Worm (Caenorhabditis elegans) whole organism, L4 larva: ENCODE results near the gene W06H8.2.

Experiments
- T20F7.1 ChIP-seq: fragments of 200-800 bp; sonication (Bioruptor generic); optimal IDR thresholded peaks from 2 replicates; lab custom pipeline; 2018; ENCODE audit warnings: mild to moderate bottlenecking, missing genetic modification characterization, missing compliant biosample characterization
- T26A8.4 ChIP-seq: fragments of 200-800 bp; sonication (Bioruptor generic); IDR thresholded peaks from 2 replicates; pipeline ENCODE4 v1.3.6; 2022; ENCODE audit warnings: missing genetic modification characterization, missing compliant biosample characterization
- Y75B8A.6 ChIP-seq: fragments of 200-800 bp; sonication (Bioruptor generic); IDR thresholded peaks from 2 replicates; pipeline ENCODE4 v1.3.6; 2022; ENCODE audit warnings: missing genetic modification reagents, missing genetic modification characterization, missing compliant biosample characterization
- arid-1 ChIP-seq: fragments of 200-800 bp; sonication (Bioruptor generic); conservative IDR thresholded peaks from 2 replicates; pipeline ENCODE4 v1.3.6; 2022; ENCODE audit warnings: missing genetic modification reagents, missing genetic modification characterization, missing compliant biosample characterization
- attf-4 ChIP-seq: sonication (generic microtip); optimal IDR thresholded peaks from 3 replicates; lab custom pipeline; 2017; ENCODE audit warnings: missing biosample characterization, missing genetic modification characterization
- ctbp-1 ChIP-seq: fragments of 200-800 bp; sonication (Bioruptor generic); IDR thresholded peaks from 2 replicates; pipeline ENCODE4 v1.3.6; 2022; ENCODE audit warnings: missing genetic modification reagents, missing genetic modification characterization, missing compliant biosample characterization
- daf-16 ChIP-seq, 3 experiments: sonication (generic microtip); optimal IDR thresholded peaks; 2 replicates each; lab custom pipeline; 2016 to 2017; ENCODE audit warnings: missing genetic modification characterization in 3 of 3, missing genetic modification reagents in 3 of 3, mild to moderate bottlenecking in 2 of 3, missing compliant biosample characterization in 2 of 3, missing biosample characterization in 1 of 3, moderate library complexity in 1 of 3
- dmd-6 ChIP-seq: fragments of 200-800 bp; sonication (Bioruptor generic); IDR thresholded peaks from 2 replicates; pipeline ENCODE4 v1.3.6; 2022; ENCODE audit warnings: missing genetic modification reagents, missing genetic modification characterization, missing compliant biosample characterization
- dpl-1 ChIP-seq: fragments of 150-350 bp; optimal IDR thresholded peaks from 2 replicates; lab custom pipeline; 2014; ENCODE audit warnings: missing biosample characterization, missing genetic modification reagents, missing genetic modification characterization
- duxl-1 ChIP-seq: sonication (generic microtip); optimal IDR thresholded peaks from 2 replicates; lab custom pipeline; 2016; ENCODE audit warnings: mild to moderate bottlenecking, missing genetic modification characterization, moderate library complexity, missing compliant biosample characterization; ENCODE audit not compliant: poor library complexity
- egl-27 ChIP-seq: sonication (generic microtip); optimal IDR thresholded peaks from 3 replicates; lab custom pipeline; 2017; ENCODE audit warnings: missing biosample characterization, missing genetic modification reagents, missing genetic modification characterization
- egl-43 ChIP-seq: fragments of 200-800 bp; sonication (Bioruptor generic); IDR thresholded peaks from 2 replicates; pipeline ENCODE4 v1.3.6; 2022; ENCODE audit warnings: missing genetic modification reagents, missing genetic modification characterization, missing compliant biosample characterization
- fkh-10 ChIP-seq: fragments of 150-350 bp; optimal IDR thresholded peaks from 2 replicates; lab custom pipeline; 2014; ENCODE audit warnings: missing biosample characterization, missing genetic modification reagents, missing genetic modification characterization
- gei-8 ChIP-seq: fragments of 200-800 bp; sonication (Bioruptor generic); optimal IDR thresholded peaks from 2 replicates; lab custom pipeline; 2018; ENCODE audit warnings: mild to moderate bottlenecking, missing genetic modification characterization, missing compliant biosample characterization
- hif-1 ChIP-seq, 2 experiments: sonication (generic microtip); optimal IDR thresholded peaks; 2 replicates each; lab custom pipeline; 2016 to 2017; ENCODE audit warnings: missing compliant biosample characterization in 2 of 2, missing genetic modification characterization in 2 of 2, missing genetic modification reagents in 2 of 2, missing genotype in 2 of 2, mild to moderate bottlenecking in 1 of 2
- hlh-11 ChIP-seq: fragments of 200-800 bp; sonication (Bioruptor generic); optimal IDR thresholded peaks from 2 replicates; lab custom pipeline; 2018; ENCODE audit warnings: mild to moderate bottlenecking, missing genetic modification characterization, missing compliant biosample characterization
- hlh-30 ChIP-seq: sonication (generic microtip); optimal IDR thresholded peaks from 2 replicates; lab custom pipeline; 2017; ENCODE audit warnings: antibody characterized with exemption, mild to moderate bottlenecking, missing genetic modification characterization, missing compliant biosample characterization; ENCODE audit not compliant: insufficient read depth
- lim-7 ChIP-seq: fragments of 200-800 bp; sonication (Bioruptor generic); IDR thresholded peaks from 2 replicates; pipeline ENCODE4 v1.3.6; 2022; ENCODE audit warnings: missing genetic modification characterization, missing compliant biosample characterization
- lin-1 ChIP-seq: fragments of 200-800 bp; sonication (Bioruptor generic); IDR thresholded peaks from 2 replicates; pipeline ENCODE4 v1.3.6; 2022; ENCODE audit warnings: missing genetic modification reagents, missing genetic modification characterization, missing compliant biosample characterization
- lin-38 ChIP-seq: fragments of 200-800 bp; sonication (Bioruptor generic); IDR thresholded peaks from 2 replicates; pipeline ENCODE4 v1.3.6; 2022; ENCODE audit warnings: missing genetic modification reagents, missing genetic modification characterization, missing compliant biosample characterization
- lir-3 ChIP-seq: sonication (generic microtip); optimal IDR thresholded peaks from 2 replicates; lab custom pipeline; 2016; ENCODE audit warnings: mild to moderate bottlenecking, missing genetic modification characterization, missing compliant biosample characterization
- lsy-2 ChIP-seq, 2 experiments: fragments of 150-350 bp in 1 of 2; sonication (generic microtip) in 1 of 2; optimal IDR thresholded peaks; 2 replicates each; lab custom pipeline; 2014 to 2017; ENCODE audit warnings: missing biosample characterization in 2 of 2, missing genetic modification characterization in 2 of 2
- madf-9 ChIP-seq: fragments of 200-800 bp; sonication (Bioruptor generic); conservative IDR thresholded peaks from 2 replicates; pipeline ENCODE4 v1.3.6; 2022; ENCODE audit warnings: missing genetic modification reagents, missing genetic modification characterization, missing compliant biosample characterization
- mdl-1 ChIP-seq, 2 experiments: fragments of 150-350 bp in 1 of 2; sonication (generic microtip) in 1 of 2; optimal IDR thresholded peaks; 2 replicates each; lab custom pipeline; 2014 to 2017; ENCODE audit warnings: missing biosample characterization in 2 of 2, missing genetic modification characterization in 2 of 2
- mdt-29 ChIP-seq: fragments of 200-800 bp; sonication (Bioruptor generic); IDR thresholded peaks from 2 replicates; pipeline ENCODE4 v1.3.6; 2022; ENCODE audit warnings: missing genetic modification reagents, missing genetic modification characterization, missing compliant biosample characterization
- mep-1 ChIP-seq: fragments of 150-350 bp; sonication (generic microtip); optimal IDR thresholded peaks from 3 replicates; lab custom pipeline; 2014; ENCODE audit warnings: missing biosample characterization, missing genetic modification characterization
- mes-2 ChIP-seq: sonication (generic microtip); optimal IDR thresholded peaks from 2 replicates; lab custom pipeline; 2016; ENCODE audit warnings: missing genotype, mild to moderate bottlenecking, missing genetic modification characterization, missing compliant biosample characterization; ENCODE audit not compliant: poor library complexity, severe bottlenecking
- nhr-28 ChIP-seq: fragments of 150-350 bp; optimal IDR thresholded peaks from 2 replicates; lab custom pipeline; 2014; ENCODE audit warnings: missing biosample characterization, missing genetic modification characterization
- nhr-6 ChIP-seq: fragments of 150-350 bp; optimal IDR thresholded peaks from 2 replicates; lab custom pipeline; 2014; ENCODE audit warnings: missing biosample characterization, missing genetic modification characterization
- nhr-76 ChIP-seq: fragments of 150-350 bp; optimal IDR thresholded peaks from 2 replicates; lab custom pipeline; 2014; ENCODE audit warnings: missing biosample characterization, missing genetic modification characterization
- nhr-77 ChIP-seq: fragments of 150-350 bp; optimal IDR thresholded peaks from 2 replicates; lab custom pipeline; 2014; ENCODE audit warnings: missing biosample characterization, missing genetic modification characterization
- php-3 ChIP-seq: fragments of 200-800 bp; sonication (Bioruptor generic); IDR thresholded peaks from 2 replicates; pipeline ENCODE4 v1.3.6; 2022; ENCODE audit warnings: missing genetic modification reagents, missing genetic modification characterization, missing compliant biosample characterization
- rbr-2 ChIP-seq: sonication (generic microtip); optimal IDR thresholded peaks from 2 replicates; lab custom pipeline; 2016; ENCODE audit warnings: missing genotype, missing genetic modification characterization, missing compliant biosample characterization
- set-16 ChIP-seq: fragments of 200-800 bp; sonication (Bioruptor generic); IDR thresholded peaks from 2 replicates; pipeline ENCODE4 v1.3.6; 2022; ENCODE audit warnings: missing genetic modification reagents, missing genetic modification characterization, missing compliant biosample characterization
- snpc-1.2 ChIP-seq: fragments of 200-800 bp; sonication (Bioruptor generic); IDR thresholded peaks from 2 replicates; pipeline ENCODE4 v1.3.6; 2022; ENCODE audit warnings: missing genetic modification reagents, missing genetic modification characterization, missing compliant biosample characterization
- tra-1 ChIP-seq: fragments of 200-800 bp; sonication (Bioruptor generic); IDR thresholded peaks from 2 replicates; pipeline ENCODE4 v1.3.6; 2022; ENCODE audit warnings: missing genetic modification reagents, missing genetic modification characterization, missing compliant biosample characterization
- unc-130 ChIP-seq: sonication (generic microtip); optimal IDR thresholded peaks from 2 replicates; lab custom pipeline; 2016; ENCODE audit warnings: missing genetic modification reagents, missing genetic modification characterization, missing compliant biosample characterization
- unc-62 ChIP-seq, 3 experiments: fragments of 150-350 bp in 1 of 3; sonication (generic microtip); optimal IDR thresholded peaks in 2 of 3; peaks in 1 of 3; 1 replicate in 1 of 3; 2 replicates in 2 of 3; lab custom pipeline; 2014 to 2017; ENCODE audit warnings: missing biosample characterization in 3 of 3, missing genetic modification characterization in 3 of 3, missing genetic modification reagents in 3 of 3, missing genotype in 1 of 3
- vab-7 ChIP-seq: fragments of 200-800 bp; sonication (Bioruptor generic); IDR thresholded peaks from 2 replicates; pipeline ENCODE4 v1.3.6; 2022; ENCODE audit warnings: missing genetic modification reagents, missing genetic modification characterization, missing compliant biosample characterization
- zfp-2 ChIP-seq: sonication (generic microtip); optimal IDR thresholded peaks from 2 replicates; lab custom pipeline; 2016; ENCODE audit warnings: mild to moderate bottlenecking, missing genetic modification characterization, missing compliant biosample characterization
- zfp-3 ChIP-seq: fragments of 200-800 bp; sonication (Bioruptor generic); conservative IDR thresholded peaks from 2 replicates; pipeline ENCODE4 v1.3.6; 2022; ENCODE audit warnings: missing genetic modification reagents, missing genetic modification characterization, missing compliant biosample characterization
- zip-11 ChIP-seq: fragments of 200-800 bp; sonication (Bioruptor generic); IDR thresholded peaks from 2 replicates; pipeline ENCODE4 v1.3.6; 2022; ENCODE audit warnings: missing genetic modification characterization, missing compliant biosample characterization
- ztf-7 ChIP-seq: fragments of 150-350 bp; optimal IDR thresholded peaks from 2 replicates; lab custom pipeline; 2014; ENCODE audit warnings: missing biosample characterization, missing genetic modification characterization

W06H8.2 gene

DNA sequence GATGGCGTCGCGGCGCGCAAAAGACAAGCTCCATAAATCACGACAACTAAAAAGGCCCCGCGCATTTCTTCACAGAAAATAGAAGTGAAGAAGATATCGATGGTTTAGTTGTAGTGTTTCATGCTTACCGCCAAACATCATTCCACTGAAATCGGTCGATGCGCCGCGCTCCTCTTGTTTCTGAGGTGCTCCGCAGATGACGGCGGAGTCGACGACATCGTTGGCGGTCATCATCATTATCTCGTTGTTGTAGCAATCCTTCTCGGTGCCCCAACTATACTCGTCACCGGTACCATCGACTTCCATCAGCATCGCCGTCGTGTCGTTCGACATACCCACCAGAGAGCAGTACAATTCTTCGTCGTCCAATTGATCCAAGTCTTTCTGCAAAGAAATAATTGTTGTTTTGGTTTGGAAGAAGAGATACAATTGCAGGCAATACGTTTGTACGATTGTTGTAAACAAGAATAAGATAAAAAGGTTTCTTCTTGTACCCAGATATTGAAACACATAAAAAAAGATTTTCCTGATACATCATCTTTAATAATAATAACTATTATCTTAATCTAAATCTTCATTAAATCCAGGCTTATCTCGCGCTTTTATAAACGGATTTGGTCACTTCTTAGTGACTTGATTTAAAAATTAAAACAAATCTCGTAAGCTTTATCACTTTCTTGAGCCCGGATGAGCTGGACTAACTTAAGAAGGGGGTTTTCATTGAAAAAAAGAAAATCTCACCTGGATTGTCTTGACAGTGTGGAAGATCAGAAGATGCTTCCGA lies 19.4 kb downstream of the W06H8.2 start:
- peak in 1 of 2 experiments; percentile 8 for TF ChIP-seq daf-16 (GFP tag; optimal IDR thresholded peaks at IDR 0.05; lab: Kevin White, UChicago)
- peak; percentile 24 for TF ChIP-seq daf-16 (tag; optimal IDR thresholded peaks at IDR 0.05; lab: Kevin White, UChicago)
- TF ChIP-seq mep-1 (tag; lab: Kevin White, UChicago) = peak; percentile 5
- TF ChIP-seq vab-7 (GFP tag; lab: Robert Waterston, UW) = no peak
- peak; percentile 17 for TF ChIP-seq hlh-30 (tag; lab: Kevin White, UChicago)
- TF ChIP-seq lir-3 (tag; lab: Kevin White, UChicago) = no peak
- TF ChIP-seq T20F7.1 = peak; percentile 15
- TF ChIP-seq egl-43 (GFP tag; lab: Robert Waterston, UW) = peak; percentile 70; the same call in 1 of the 2 replicates
- peak; percentile 55; the same call in 1 of the 2 replicates for TF ChIP-seq madf-9 (GFP tag; lab: Robert Waterston, UW)
- peak; percentile 52; the same call in 1 of the 2 replicates for TF ChIP-seq php-3 (GFP tag; lab: Robert Waterston, UW)
- peak; percentile 33; the same call in 1 of the 2 replicates for TF ChIP-seq snpc-1.2 (GFP tag; lab: Robert Waterston, UW)
- TF ChIP-seq set-16 (GFP tag; lab: Robert Waterston, UW) = peak; percentile 39; the same call in 1 of the 2 replicates
- TF ChIP-seq zfp-3 (GFP tag; lab: Robert Waterston, UW) = peak; percentile 21; the same call in 1 of the 2 replicates
- TF ChIP-seq dpl-1 (GFP tag; lab: Kevin White, UChicago) = no peak
- no peak for TF ChIP-seq Y75B8A.6 (GFP tag; lab: Robert Waterston, UW)
- TF ChIP-seq hlh-11 (tag; lab: Kevin White, UChicago) = peak; percentile 5
- peak; percentile 45 for TF ChIP-seq T26A8.4
- TF ChIP-seq zip-11 = no peak
- no peak for TF ChIP-seq hif-1 (tag; optimal IDR thresholded peaks at IDR 0.05; lab: Kevin White, UChicago)
- TF ChIP-seq ctbp-1 (GFP tag; lab: Robert Waterston, UW) = peak; percentile 28; the same call in 1 of the 2 replicates
- TF ChIP-seq lsy-2 (tag; optimal IDR thresholded peaks at IDR 0.05; lab: Kevin White, UChicago) = peak in 1 of 2 experiments; percentile 51

DNA sequence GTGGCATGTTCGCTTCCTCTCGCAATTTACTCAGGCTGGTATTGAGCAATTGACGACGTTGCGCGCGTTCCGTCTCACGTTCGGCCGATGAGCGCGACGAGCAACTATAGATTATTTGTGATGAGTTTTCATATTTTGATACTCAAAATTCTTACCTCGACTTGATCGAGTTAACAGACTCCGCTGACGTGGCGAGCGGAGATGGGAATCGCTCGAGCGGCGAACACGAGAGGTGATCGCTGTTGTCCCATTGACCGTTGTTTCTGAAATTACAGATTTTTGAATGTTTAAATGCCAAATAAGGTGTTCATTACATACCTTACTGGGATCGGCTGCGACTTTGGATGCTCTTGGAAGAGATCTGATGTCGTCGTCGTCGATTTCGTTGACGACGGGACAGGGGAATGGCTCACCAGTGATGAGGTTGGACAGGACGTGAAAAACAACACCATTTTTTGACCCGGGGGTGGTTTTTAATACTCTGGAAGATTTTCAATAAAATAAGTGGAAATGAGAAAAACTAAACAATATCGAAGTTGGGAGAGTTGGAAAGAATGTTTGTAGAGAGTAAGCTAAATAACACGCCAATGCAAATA lies 20.1 kb downstream of the W06H8.2 start, which contains the start of gene W06H8.6:
Gene W06H8.6, minus strand, starts transcription at position 481 of the 596 bp plus-strand sequence.
- 0 out of 2 replicates have a peak, but pooled peaks have one; percentile 29 for TF ChIP-seq arid-1 (GFP tag; lab: Robert Waterston, UW)
- peak; percentile 30 for TF ChIP-seq duxl-1 (tag; lab: Kevin White, UChicago)
- no peak for TF ChIP-seq fkh-10
- peak; percentile 3 for TF ChIP-seq nhr-6 (tag; lab: Kevin White, UChicago)
- TF ChIP-seq mdl-1 (tag; optimal IDR thresholded peaks at IDR 0.05; lab: Kevin White, UChicago) = no peak
- no peak; the same call in 1 of the 2 replicates for TF ChIP-seq lin-38 (GFP tag; lab: Robert Waterston, UW)
- no peak for TF ChIP-seq nhr-77 (tag; lab: Kevin White, UChicago)
- TF ChIP-seq daf-16 (GFP tag; optimal IDR thresholded peaks at IDR 0.05; lab: Kevin White, UChicago) = no peak
- peak; percentile 22 for TF ChIP-seq daf-16 (tag; optimal IDR thresholded peaks at IDR 0.05; lab: Kevin White, UChicago)
- peak; percentile 47; the same call in 1 of the 2 replicates for TF ChIP-seq mdt-29 (GFP tag; lab: Robert Waterston, UW)
- TF ChIP-seq ztf-7 (tag; lab: Kevin White, UChicago) = no peak
- peak in 1 of 2 experiments; percentile 83 for TF ChIP-seq unc-62 (GFP tag; optimal IDR thresholded peaks at IDR 0.05 in 1 of 2; lab: Kevin White, UChicago)
- TF ChIP-seq unc-62 (tag; optimal IDR thresholded peaks at IDR 0.05; lab: Kevin White, UChicago) = no peak
- TF ChIP-seq ctbp-1 (GFP tag; lab: Robert Waterston, UW) = no peak; the same call in 1 of the 2 replicates
- TF ChIP-seq rbr-2 = no peak
- no peak for TF ChIP-seq hlh-30 (tag; lab: Kevin White, UChicago)
- TF ChIP-seq vab-7 (GFP tag; lab: Robert Waterston, UW) = 0 out of 2 replicates have a peak, but pooled peaks have one; percentile 27
- TF ChIP-seq lin-1 = peak; percentile 45
- TF ChIP-seq gei-8 (GFP tag; lab: Kevin White, UChicago) = peak; percentile 54
- peak; percentile 21 for TF ChIP-seq nhr-28 (tag; lab: Kevin White, UChicago)
- TF ChIP-seq nhr-76 (tag; lab: Kevin White, UChicago) = no peak
- TF ChIP-seq egl-27 (tag; lab: Kevin White, UChicago) = no peak
- TF ChIP-seq zfp-2 (tag; lab: Kevin White, UChicago) = no peak
- 0 out of 2 replicates have a peak, but pooled peaks have one; percentile 7 for TF ChIP-seq zfp-3 (GFP tag; lab: Robert Waterston, UW)
- peak; percentile 26 for TF ChIP-seq mes-2 (tag; lab: Kevin White, UChicago)
- no peak for TF ChIP-seq lim-7 (GFP tag; lab: Robert Waterston, UW)
- no peak for TF ChIP-seq unc-130 (GFP tag; lab: Kevin White, UChicago)
- TF ChIP-seq tra-1 (GFP tag; lab: Robert Waterston, UW) = 0 out of 2 replicates have a peak, but pooled peaks have one; percentile 8
- TF ChIP-seq dmd-6 (GFP tag; lab: Robert Waterston, UW) = peak; percentile 33
- no peak for TF ChIP-seq attf-4
